ENCODE assay signal across 1 fruit fly cellular context in the genomic region with DNA sequence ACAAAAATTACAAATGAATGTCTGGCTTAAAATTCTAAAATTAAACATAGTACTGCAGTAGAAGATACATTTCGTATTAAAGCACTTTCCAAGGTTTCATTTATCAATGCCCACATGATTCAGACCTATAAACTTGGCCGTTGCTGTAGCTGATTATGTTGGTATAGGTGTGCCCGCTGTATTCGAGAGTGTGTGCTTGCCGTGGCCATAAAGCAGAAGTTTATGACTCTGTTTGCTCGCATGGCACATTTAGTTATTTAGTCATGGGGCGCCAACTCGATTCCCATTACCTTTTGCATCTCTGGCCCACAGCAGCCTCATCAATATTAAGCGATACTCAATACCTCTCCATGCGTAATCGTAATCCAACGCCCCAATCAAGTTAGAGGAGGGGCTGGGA.
A peak's percentile ranks its signal among the peaks of the same experiment; 100 is the strongest.
TF ChIP-seq lines count a peak whose summit lies in the region.

No protein-coding gene starts in this region.

TF ChIP-seq in whole organism, embryonic, 481 proteins besides CTCF, POLR2A, EP300 and RAD21 (continued from another document):
- TF ChIP-seq Dp (GFP tag; optimal IDR thresholded peaks at IDR 0.05; lab: Kevin White, UChicago), result no peak
- no peak for TF ChIP-seq CG12071 (GFP tag; optimal IDR thresholded peaks at IDR 0.05; lab: Kevin White, UChicago)
- TF ChIP-seq esg (GFP tag; conservative IDR thresholded peaks at IDR 0.05; lab: Robert Waterston, UW), result no peak
- no peak for TF ChIP-seq ttk (GFP tag; IDR thresholded peaks at IDR 0.05; lab: Robert Waterston, UW)
- no peak for TF ChIP-seq crp (GFP tag; optimal IDR thresholded peaks at IDR 0.05; lab: Kevin White, UChicago)
- no peak for TF ChIP-seq al (GFP tag; IDR thresholded peaks at IDR 0.05; lab: Robert Waterston, UW)
- TF ChIP-seq Hr78 (GFP tag; optimal IDR thresholded peaks at IDR 0.05; lab: Kevin White, UChicago), result no peak
- TF ChIP-seq repo (GFP tag; optimal IDR thresholded peaks at IDR 0.05; lab: Kevin White, UChicago), result no peak
- TF ChIP-seq toy (GFP tag; IDR thresholded peaks at IDR 0.05; lab: Robert Waterston, UW), result no peak
- TF ChIP-seq ATbp (GFP tag; optimal IDR thresholded peaks at IDR 0.05; lab: Kevin White, UChicago), result no peak
- no peak for TF ChIP-seq CG8290 (GFP tag; optimal IDR thresholded peaks at IDR 0.05; lab: Kevin White, UChicago)
- peak in 1 of 2 experiments; percentile 15 for TF ChIP-seq CG8290 (tag; optimal IDR thresholded peaks at IDR 0.05; lab: Kevin White, UChicago)
- TF ChIP-seq da (GFP tag; optimal IDR thresholded peaks at IDR 0.05; lab: Kevin White, UChicago), result no peak
- TF ChIP-seq org-1 (GFP tag; optimal IDR thresholded peaks at IDR 0.05; lab: Kevin White, UChicago), result no peak
- TF ChIP-seq CG31224 (GFP tag; IDR thresholded peaks at IDR 0.05; lab: Robert Waterston, UW), result no peak
- no peak for TF ChIP-seq ara (GFP tag; IDR thresholded peaks at IDR 0.05; lab: Robert Waterston, UW)
- TF ChIP-seq otp (GFP tag; IDR thresholded peaks at IDR 0.05; lab: Robert Waterston, UW), result 0 out of 3 replicates have a peak, but pooled peaks have one; percentile 7
- 0 out of 2 replicates have a peak, but pooled peaks have one; percentile 15 for TF ChIP-seq CG6689 (GFP tag; IDR thresholded peaks at IDR 0.05; lab: Robert Waterston, UW)
- no peak for TF ChIP-seq Dad (GFP tag; optimal IDR thresholded peaks at IDR 0.05; lab: Kevin White, UChicago)
- no peak; the same call in 1 of the 2 replicates for TF ChIP-seq lmd (GFP tag; IDR thresholded peaks at IDR 0.05; lab: Robert Waterston, UW)
- TF ChIP-seq caup (GFP tag; optimal IDR thresholded peaks at IDR 0.05; lab: Kevin White, UChicago; ENCODE audit: severe bottlenecking), result no peak
- TF ChIP-seq pho (GFP tag; optimal IDR thresholded peaks at IDR 0.05; lab: Kevin White, UChicago), result no peak
- no peak for TF ChIP-seq ham (GFP tag; IDR thresholded peaks at IDR 0.05; lab: Robert Waterston, UW)
- 0 out of 3 replicates have a peak, but pooled peaks have one; percentile 18 for TF ChIP-seq zfh1 (GFP tag; IDR thresholded peaks at IDR 0.05; lab: Robert Waterston, UW)
- no peak for TF ChIP-seq CG10147 (GFP tag; optimal IDR thresholded peaks at IDR 0.05; lab: Kevin White, UChicago)
- TF ChIP-seq fu2 (GFP tag; optimal IDR thresholded peaks at IDR 0.05; lab: Kevin White, UChicago), result no peak
- no peak for TF ChIP-seq ind (GFP tag; optimal IDR thresholded peaks at IDR 0.05; lab: Kevin White, UChicago)
- TF ChIP-seq GATAe (GFP tag; conservative IDR thresholded peaks at IDR 0.05; lab: Robert Waterston, UW), result no peak
- no peak for TF ChIP-seq Poxn (GFP tag; IDR thresholded peaks at IDR 0.05; lab: Robert Waterston, UW)
- TF ChIP-seq sima (GFP tag; optimal IDR thresholded peaks at IDR 0.05; lab: Kevin White, UChicago), result no peak
- no peak for TF ChIP-seq Ada2b (GFP tag; IDR thresholded peaks at IDR 0.05; lab: Robert Waterston, UW)
- no peak for TF ChIP-seq bbx (GFP tag; IDR thresholded peaks at IDR 0.05; lab: Robert Waterston, UW; ENCODE audit: partially characterized antibody)
- TF ChIP-seq unc-4 (GFP tag; IDR thresholded peaks at IDR 0.05; lab: Robert Waterston, UW; ENCODE audit: partially characterized antibody), result no peak
- TF ChIP-seq gro (GFP tag; optimal IDR thresholded peaks at IDR 0.05; lab: Kevin White, UChicago), result no peak
- TF ChIP-seq Neu2 (GFP tag; optimal IDR thresholded peaks at IDR 0.05; lab: Kevin White, UChicago; ENCODE audit: borderline replicate concordance), result no peak
- no peak for TF ChIP-seq D19A (tag; optimal IDR thresholded peaks at IDR 0.05; lab: Kevin White, UChicago)
- TF ChIP-seq dpn (GFP tag; optimal IDR thresholded peaks at IDR 0.05; lab: Kevin White, UChicago), result no peak
- peak; percentile 34 for TF ChIP-seq CG7839 (tag; optimal IDR thresholded peaks at IDR 0.05; lab: Kevin White, UChicago)
- no peak for TF ChIP-seq CG8281 (tag; optimal IDR thresholded peaks at IDR 0.05; lab: Kevin White, UChicago)
- TF ChIP-seq Side (GFP tag; optimal IDR thresholded peaks at IDR 0.05; lab: Kevin White, UChicago), result no peak
- TF ChIP-seq CG1233 (GFP tag; optimal IDR thresholded peaks at IDR 0.05; lab: Kevin White, UChicago), result no peak
- TF ChIP-seq ci (GFP tag; IDR thresholded peaks at IDR 0.05; lab: Robert Waterston, UW), result 0 out of 3 replicates have a peak, but pooled peaks have one; percentile 44
- TF ChIP-seq Abd-B (GFP tag; optimal IDR thresholded peaks at IDR 0.05; lab: Kevin White, UChicago), result peak; percentile 52
- TF ChIP-seq CG13424 (tag; optimal IDR thresholded peaks at IDR 0.05; lab: Kevin White, UChicago), result no peak
- TF ChIP-seq CG2678 (tag; optimal IDR thresholded peaks at IDR 0.05; lab: Kevin White, UChicago), result peak; percentile 5
- no peak for TF ChIP-seq Kr (GFP tag; optimal IDR thresholded peaks at IDR 0.05; lab: Kevin White, UChicago)
- no peak for TF ChIP-seq D (optimal IDR thresholded peaks at IDR 0.05; lab: Kevin White, UChicago)
- no peak for TF ChIP-seq D (GFP tag; optimal IDR thresholded peaks at IDR 0.05; lab: Kevin White, UChicago)
- peak; percentile 19 for TF ChIP-seq gem (tag; optimal IDR thresholded peaks at IDR 0.05; lab: Kevin White, UChicago)
- no peak for TF ChIP-seq sna (GFP tag; IDR thresholded peaks at IDR 0.05; lab: Robert Waterston, UW; ENCODE audit: partially characterized antibody)
- TF ChIP-seq Ets65A (GFP tag; lab: Kevin White, UChicago), result peak; percentile 55
- TF ChIP-seq Drgx (GFP tag; IDR thresholded peaks at IDR 0.05; lab: Robert Waterston, UW), result no peak
- 0 out of 2 replicates have a peak, but pooled peaks have one; percentile 28 for TF ChIP-seq CG5953 (GFP tag; IDR thresholded peaks at IDR 0.05; lab: Robert Waterston, UW)
- TF ChIP-seq PHDP (tag; optimal IDR thresholded peaks at IDR 0.05; lab: Kevin White, UChicago), result peak; percentile 1
- no peak for TF ChIP-seq en (GFP tag; optimal IDR thresholded peaks at IDR 0.05; lab: Kevin White, UChicago)
- TF ChIP-seq abd-A (tag; optimal IDR thresholded peaks at IDR 0.05; lab: Kevin White, UChicago), result peak; percentile 46
- TF ChIP-seq NK7.1 (GFP tag; optimal IDR thresholded peaks at IDR 0.05; lab: Kevin White, UChicago), result no peak
- TF ChIP-seq CG7745 (tag; optimal IDR thresholded peaks at IDR 0.05; lab: Kevin White, UChicago), result no peak
- no peak for TF ChIP-seq CG15269 (tag; optimal IDR thresholded peaks at IDR 0.05; lab: Kevin White, UChicago)
- no peak for TF ChIP-seq CG13287 (GFP tag; IDR thresholded peaks at IDR 0.05; lab: Robert Waterston, UW; ENCODE audit: partially characterized antibody)
- TF ChIP-seq BEAF-32 (GFP tag; optimal IDR thresholded peaks at IDR 0.05; lab: Kevin White, UChicago), result no peak
- 0 out of 3 replicates have a peak, but pooled peaks have one; percentile 23 for TF ChIP-seq CG14050 (GFP tag; IDR thresholded peaks at IDR 0.05; lab: Robert Waterston, UW)
- TF ChIP-seq NC2α (GFP tag; optimal IDR thresholded peaks at IDR 0.05; lab: Kevin White, UChicago), result no peak
- TF ChIP-seq CG34422 (GFP tag; IDR thresholded peaks at IDR 0.05; lab: Robert Waterston, UW), result 0 out of 3 replicates have a peak, but pooled peaks have one; percentile 39
- no peak for TF ChIP-seq btn (GFP tag; optimal IDR thresholded peaks at IDR 0.05; lab: Kevin White, UChicago)
- TF ChIP-seq br (optimal IDR thresholded peaks at IDR 0.05; lab: Kevin White, UChicago), result no peak
- TF ChIP-seq chinmo (GFP tag; IDR thresholded peaks at IDR 0.05; lab: Robert Waterston, UW; ENCODE audit: partially characterized antibody), result 0 out of 4 replicates have a peak, but pooled peaks have one; percentile 16
- TF ChIP-seq pum (GFP tag; optimal IDR thresholded peaks at IDR 0.05; lab: Kevin White, UChicago), result no peak
- no peak for TF ChIP-seq inv (GFP tag; IDR thresholded peaks at IDR 0.05; lab: Robert Waterston, UW; ENCODE audit: partially characterized antibody)
- TF ChIP-seq CG10543 (GFP tag; optimal IDR thresholded peaks at IDR 0.05; lab: Kevin White, UChicago), result no peak
- no peak for TF ChIP-seq CG11560 (tag; IDR thresholded peaks at IDR 0.05; lab: Robert Waterston, UW)
- no peak for TF ChIP-seq CG15601 (tag; optimal IDR thresholded peaks at IDR 0.05; lab: Kevin White, UChicago)
- peak; percentile 60 for TF ChIP-seq vvl (GFP tag; IDR thresholded peaks at IDR 0.05; lab: Robert Waterston, UW)
- no peak for TF ChIP-seq rib (GFP tag; IDR thresholded peaks at IDR 0.05; lab: Robert Waterston, UW)
- no peak; the same call in 1 of the 2 replicates for TF ChIP-seq CG32767 (GFP tag; IDR thresholded peaks at IDR 0.05; lab: Robert Waterston, UW)
- no peak for TF ChIP-seq Dfd (GFP tag; optimal IDR thresholded peaks at IDR 0.05; lab: Kevin White, UChicago)
- TF ChIP-seq pfk (GFP tag; optimal IDR thresholded peaks at IDR 0.05; lab: Kevin White, UChicago), result no peak
- peak; percentile 82 for TF ChIP-seq Med (GFP tag; lab: Kevin White, UChicago)
- TF ChIP-seq ERR (GFP tag; optimal IDR thresholded peaks at IDR 0.05; lab: Kevin White, UChicago), result no peak
- no peak for TF ChIP-seq bsh (GFP tag; optimal IDR thresholded peaks at IDR 0.05; lab: Kevin White, UChicago)
- no peak for TF ChIP-seq eyg (GFP tag; optimal IDR thresholded peaks at IDR 0.05; lab: Kevin White, UChicago)
- no peak for TF ChIP-seq CG1792 (GFP tag; optimal IDR thresholded peaks at IDR 0.05; lab: Kevin White, UChicago)
- no peak for TF ChIP-seq dmrt11E (tag; optimal IDR thresholded peaks at IDR 0.05; lab: Kevin White, UChicago)
- no peak for TF ChIP-seq CG13296 (GFP tag; optimal IDR thresholded peaks at IDR 0.05; lab: Kevin White, UChicago)
